Worm (Caenorhabditis elegans) whole organism, L1 larva: ENCODE data around the gene C15H11.11.

Source experiments
- C16A3.4 ChIP-seq: fragments of 150-350 bp; optimal IDR thresholded peaks from 2 replicates; lab custom pipeline; 2014; ENCODE audit warnings: missing biosample characterization, missing genetic modification characterization
- C34B4.2 ChIP-seq: sonication (generic microtip); optimal IDR thresholded peaks from 2 replicates; lab custom pipeline; 2017; ENCODE audit warnings: mild to moderate bottlenecking, missing genetic modification characterization, missing compliant biosample characterization
- Y116A8C.19 ChIP-seq: sonication (generic microtip); optimal IDR thresholded peaks from 2 replicates; lab custom pipeline; 2016; ENCODE audit warnings: missing compliant biosample characterization, missing genetic modification characterization, borderline replicate concordance
- aha-1 ChIP-seq: fragments of 150-350 bp; optimal IDR thresholded peaks from 2 replicates; lab custom pipeline; 2014; ENCODE audit warnings: missing biosample characterization, missing genetic modification characterization
- alr-1 ChIP-seq: fragments of 200-800 bp; sonication (Bioruptor generic); optimal IDR thresholded peaks from 2 replicates; lab custom pipeline; 2018; ENCODE audit warnings: borderline replicate concordance, mild to moderate bottlenecking, missing genetic modification characterization, missing compliant biosample characterization
- aly-2 ChIP-seq: fragments of 150-350 bp; optimal IDR thresholded peaks from 2 replicates; lab custom pipeline; 2014; ENCODE audit warnings: missing biosample characterization, missing genetic modification characterization
- ama-1 ChIP-seq: fragments of 150-350 bp; optimal IDR thresholded peaks from 2 replicates; lab custom pipeline; 2014
- ceh-82 ChIP-seq, 3 experiments: fragments of 150-350 bp in 1 of 3; sonication (generic microtip) in 2 of 3; optimal IDR thresholded peaks; 2 replicates each; lab custom pipeline; 2014 to 2017; ENCODE audit warnings: missing biosample characterization in 3 of 3, missing genetic modification characterization in 3 of 3
- ceh-90 ChIP-seq: sonication (generic microtip); optimal IDR thresholded peaks from 2 replicates; lab custom pipeline; 2016; ENCODE audit warnings: missing genetic modification characterization, missing compliant biosample characterization
- ces-1 ChIP-seq: fragments of 150-350 bp; optimal IDR thresholded peaks from 2 replicates; lab custom pipeline; 2014; ENCODE audit warnings: missing biosample characterization, missing genetic modification reagents, missing genetic modification characterization
- efl-1 ChIP-seq, 4 experiments: fragments of 150-350 bp; optimal IDR thresholded peaks in 3 of 4; peaks in 1 of 4; 1 replicate in 1 of 4; 2 replicates in 3 of 4; lab custom pipeline; 2014; ENCODE audit warnings: missing biosample characterization in 2 of 4, missing genetic modification characterization in 2 of 4, missing genetic modification reagents in 2 of 4
- efl-3 ChIP-seq: fragments of 200-800 bp; sonication (Bioruptor generic); optimal IDR thresholded peaks from 2 replicates; lab custom pipeline; 2018; ENCODE audit warnings: mild to moderate bottlenecking, missing genetic modification characterization, missing compliant biosample characterization
- egl-27 ChIP-seq, 2 experiments: fragments of 150-350 bp in 1 of 2; sonication (generic microtip); optimal IDR thresholded peaks; 3 replicates each; lab custom pipeline; 2017 to 2018; ENCODE audit warnings: missing biosample characterization in 2 of 2, missing genetic modification characterization in 2 of 2, missing genetic modification reagents in 2 of 2
- elt-3 ChIP-seq, 6 experiments: fragments of 150-350 bp in 1 of 6; sonication (generic microtip); optimal IDR thresholded peaks; 2 replicates each; lab custom pipeline; 2017 to 2018; ENCODE audit warnings: missing biosample characterization in 6 of 6, missing genetic modification characterization in 6 of 6, inconsistent platforms in 1 of 6
- ets-5 ChIP-seq: fragments of 200-800 bp; sonication (Bioruptor generic); IDR thresholded peaks from 2 replicates; pipeline ENCODE4 v1.3.6; 2022; ENCODE audit warnings: missing genetic modification characterization, missing compliant biosample characterization
- fos-1 ChIP-seq: fragments of 150-350 bp; optimal IDR thresholded peaks from 2 replicates; lab custom pipeline; 2014; ENCODE audit warnings: missing biosample characterization, missing genetic modification characterization
- grh-1 ChIP-seq: fragments of 200-800 bp; sonication (Bioruptor generic); IDR thresholded peaks from 2 replicates; pipeline ENCODE4 v1.3.6; 2022; ENCODE audit warnings: missing genetic modification reagents, missing genetic modification characterization, missing compliant biosample characterization
- hlh-17 ChIP-seq: fragments of 200-800 bp; sonication (Bioruptor generic); optimal IDR thresholded peaks from 2 replicates; lab custom pipeline; 2018; ENCODE audit warnings: missing genetic modification characterization, mild to moderate bottlenecking, missing compliant biosample characterization, moderate library complexity, borderline replicate concordance
- hlh-4 ChIP-seq: sonication (generic microtip); optimal IDR thresholded peaks from 2 replicates; lab custom pipeline; 2016; ENCODE audit warnings: mild to moderate bottlenecking, missing genetic modification characterization, missing compliant biosample characterization
- hpl-2 ChIP-seq: fragments of 150-350 bp; optimal IDR thresholded peaks from 2 replicates; lab custom pipeline; 2014; ENCODE audit warnings: missing biosample characterization, missing genetic modification reagents, missing genetic modification characterization
- irx-1 ChIP-seq: sonication (generic microtip); optimal IDR thresholded peaks from 2 replicates; lab custom pipeline; 2016; ENCODE audit warnings: missing genetic modification characterization, missing compliant biosample characterization
- isw-1 ChIP-seq: fragments of 200-800 bp; sonication (Bioruptor generic); IDR thresholded peaks from 2 replicates; pipeline ENCODE4 v1.3.6; 2022; ENCODE audit warnings: missing genetic modification characterization, missing compliant biosample characterization
- lin-14 ChIP-seq: fragments of 200-800 bp; sonication (Bioruptor generic); optimal IDR thresholded peaks from 2 replicates; lab custom pipeline; 2018; ENCODE audit warnings: mild to moderate bottlenecking, missing genetic modification characterization, moderate library complexity, missing compliant biosample characterization
- lin-39 ChIP-seq: fragments of 150-350 bp; optimal IDR thresholded peaks from 2 replicates; lab custom pipeline; 2014; ENCODE audit warnings: missing biosample characterization, missing genetic modification reagents, missing genetic modification characterization
- mab-9 ChIP-seq: fragments of 200-800 bp; sonication (Bioruptor generic); IDR thresholded peaks from 2 replicates; pipeline ENCODE4 v1.3.6; 2022; ENCODE audit warnings: missing genetic modification reagents, missing genetic modification characterization, missing compliant biosample characterization
- mef-2 ChIP-seq: fragments of 150-350 bp; optimal IDR thresholded peaks from 2 replicates; lab custom pipeline; 2014; ENCODE audit warnings: missing biosample characterization, missing genetic modification characterization
- nhr-11 ChIP-seq: fragments of 150-350 bp; optimal IDR thresholded peaks from 2 replicates; lab custom pipeline; 2014; ENCODE audit warnings: missing biosample characterization, missing genetic modification characterization
- nhr-12 ChIP-seq: sonication (generic microtip); optimal IDR thresholded peaks from 2 replicates; lab custom pipeline; 2017; ENCODE audit warnings: missing biosample characterization, missing genetic modification characterization
- nhr-19 ChIP-seq: fragments of 200-800 bp; sonication (Bioruptor generic); conservative IDR thresholded peaks from 2 replicates; pipeline ENCODE4 v1.3.6; 2022; ENCODE audit warnings: missing genetic modification characterization, missing compliant biosample characterization
- nhr-20 ChIP-seq: sonication (generic microtip); optimal IDR thresholded peaks from 2 replicates; lab custom pipeline; 2016; ENCODE audit warnings: mild to moderate bottlenecking, missing genetic modification characterization, missing compliant biosample characterization
- nhr-28 ChIP-seq: fragments of 150-350 bp; optimal IDR thresholded peaks from 2 replicates; lab custom pipeline; 2014; ENCODE audit warnings: missing biosample characterization, missing genetic modification characterization
- nhr-47 ChIP-seq: sonication (generic microtip); optimal IDR thresholded peaks from 2 replicates; lab custom pipeline; 2016; ENCODE audit warnings: mild to moderate bottlenecking, missing genetic modification characterization, moderate library complexity, missing compliant biosample characterization
- nhr-76 ChIP-seq: sonication (generic microtip); optimal IDR thresholded peaks from 2 replicates; lab custom pipeline; 2017; ENCODE audit warnings: missing biosample characterization, missing genetic modification characterization
- nhr-77 ChIP-seq: fragments of 150-350 bp; optimal IDR thresholded peaks from 2 replicates; lab custom pipeline; 2014; ENCODE audit warnings: missing biosample characterization, missing genetic modification characterization
- pag-3 ChIP-seq: sonication (generic microtip); optimal IDR thresholded peaks from 2 replicates; lab custom pipeline; 2017; ENCODE audit warnings: missing genetic modification characterization, mild to moderate bottlenecking, missing compliant biosample characterization, antibody characterized with exemption, borderline replicate concordance; ENCODE audit not compliant: insufficient read depth
- pax-3 ChIP-seq: fragments of 200-800 bp; sonication (Bioruptor generic); optimal IDR thresholded peaks from 2 replicates; lab custom pipeline; 2018; ENCODE audit warnings: mild to moderate bottlenecking, missing genetic modification characterization, moderate library complexity, missing compliant biosample characterization
- pqm-1 ChIP-seq: sonication (generic microtip); optimal IDR thresholded peaks from 3 replicates; lab custom pipeline; 2017; ENCODE audit warnings: missing biosample characterization, missing genetic modification characterization
- skn-1 ChIP-seq: fragments of 150-350 bp; optimal IDR thresholded peaks from 2 replicates; lab custom pipeline; 2014; ENCODE audit warnings: missing biosample characterization, missing genetic modification characterization
- snpc-4 ChIP-seq: fragments of 150-350 bp; optimal IDR thresholded peaks from 2 replicates; lab custom pipeline; 2014; ENCODE audit warnings: missing biosample characterization, missing genetic modification characterization
- sox-4 ChIP-seq: sonication (generic microtip); optimal IDR thresholded peaks from 2 replicates; lab custom pipeline; 2016; ENCODE audit warnings: missing genetic modification characterization, missing compliant biosample characterization
- sup-37 ChIP-seq: fragments of 200-800 bp; sonication (Bioruptor generic); optimal IDR thresholded peaks from 2 replicates; lab custom pipeline; 2018; ENCODE audit warnings: mild to moderate bottlenecking, missing genetic modification characterization, missing compliant biosample characterization
- swsn-7 ChIP-seq: sonication (generic microtip); optimal IDR thresholded peaks from 2 replicates; lab custom pipeline; 2016; ENCODE audit warnings: missing genetic modification characterization, missing compliant biosample characterization
- tbx-2 ChIP-seq: sonication (generic microtip); optimal IDR thresholded peaks from 2 replicates; lab custom pipeline; 2016; ENCODE audit warnings: missing genetic modification characterization, missing compliant biosample characterization
- tlp-1 ChIP-seq: fragments of 150-350 bp; optimal IDR thresholded peaks from 2 replicates; lab custom pipeline; 2014; ENCODE audit warnings: missing biosample characterization, missing genetic modification characterization
- unc-30 ChIP-seq: sonication (generic microtip); optimal IDR thresholded peaks from 2 replicates; lab custom pipeline; 2017; ENCODE audit warnings: missing biosample characterization, missing genetic modification characterization
- unc-62 ChIP-seq: fragments of 150-350 bp; optimal IDR thresholded peaks from 2 replicates; lab custom pipeline; 2014; ENCODE audit warnings: missing biosample characterization, missing genetic modification reagents, missing genetic modification characterization
- unc-86 ChIP-seq: sonication (generic microtip); optimal IDR thresholded peaks from 2 replicates; lab custom pipeline; 2016; ENCODE audit warnings: missing genetic modification characterization, missing compliant biosample characterization
- vab-15 ChIP-seq: sonication (generic microtip); optimal IDR thresholded peaks from 2 replicates; lab custom pipeline; 2017; ENCODE audit warnings: missing genotype, mild to moderate bottlenecking, missing genetic modification characterization, missing compliant biosample characterization
- xbp-1 ChIP-seq: sonication (generic microtip); optimal IDR thresholded peaks from 2 replicates; lab custom pipeline; 2016; ENCODE audit warnings: missing genetic modification characterization, missing compliant biosample characterization
- ztf-11 ChIP-seq, 2 experiments: sonication (generic microtip); optimal IDR thresholded peaks; 2 replicates each; lab custom pipeline; 2016 to 2017; ENCODE audit warnings: missing genetic modification characterization in 2 of 2, missing biosample characterization in 1 of 2, missing compliant biosample characterization in 1 of 2
- ztf-4 ChIP-seq: fragments of 150-350 bp; optimal IDR thresholded peaks from 2 replicates; lab custom pipeline; 2014; ENCODE audit warnings: missing biosample characterization, missing genetic modification characterization

C15H11.11 gene

DNA sequence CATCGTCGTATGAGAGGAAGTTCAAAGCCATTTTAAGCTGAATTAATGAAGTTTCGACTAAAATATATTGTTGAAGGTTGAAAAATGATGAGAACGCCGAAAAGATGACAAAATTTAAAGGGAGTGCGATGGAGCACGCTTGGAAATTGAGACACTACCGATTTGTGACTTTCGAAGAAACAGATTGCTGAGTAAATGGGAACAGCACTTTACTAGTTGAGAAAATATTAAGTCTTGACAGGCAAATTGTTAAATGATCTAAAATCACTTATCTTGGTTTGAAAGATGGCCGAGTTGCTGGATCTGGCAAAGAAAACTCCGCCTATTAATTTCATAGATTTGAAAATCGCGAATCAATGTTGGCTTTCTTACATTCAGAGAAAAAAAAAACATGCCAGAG lies 8.0 kb downstream of the C15H11.11 start, which contains the start of gene rpoa-12 (continued):
- peak; percentile 92 for TF ChIP-seq pax-3 (tag; lab: Kevin White, UChicago)

DNA sequence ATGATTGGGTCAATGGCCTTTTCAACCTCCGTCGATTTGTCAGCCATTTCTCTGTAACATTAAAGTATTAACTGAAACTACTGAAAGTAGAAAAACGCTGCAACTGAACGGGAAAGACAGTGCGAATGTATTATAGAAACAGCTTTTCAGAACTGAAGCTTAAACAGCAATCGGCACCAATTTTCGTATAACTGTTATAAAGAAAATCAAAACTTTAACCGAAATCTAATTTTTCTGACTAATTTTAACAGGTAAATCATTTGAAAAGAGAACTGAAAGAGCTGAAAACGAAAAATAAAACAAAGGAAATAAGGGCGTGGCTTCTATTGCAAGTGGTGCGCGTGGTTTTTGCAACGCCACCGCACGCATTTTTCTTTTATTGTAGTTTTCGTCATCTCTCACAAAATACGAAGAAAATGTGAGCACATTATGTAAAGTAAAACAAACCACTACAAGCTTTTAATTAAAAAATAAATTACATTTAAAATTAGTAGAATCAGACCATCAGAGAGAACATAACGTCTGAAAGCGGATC lies 9.7 kb downstream of the C15H11.11 start, which contains the start of gene rrsr-1:
Gene rrsr-1 (minus strand): TSS at position 51 of the 535 bp plus-strand sequence.
- TF ChIP-seq sup-37 (GFP tag; lab: Kevin White, UChicago) (no peak), isw-1 (GFP tag; lab: Robert Waterston, UW) (peak; percentile 3; the same call in 1 of the 2 replicates), snpc-4 (peak; percentile 57), ces-1 (no peak), C34B4.2 (no peak), hlh-17 (GFP tag; lab: Kevin White, UChicago) (no peak), Y116A8C.19 (tag; lab: Kevin White, UChicago) (no peak), vab-15 (no peak), ztf-4 (tag; lab: Kevin White, UChicago) (no peak), egl-27 (tag; optimal IDR thresholded peaks at IDR 0.05; lab: Kevin White, UChicago) (no peak), nhr-28 (tag; lab: Kevin White, UChicago) (no peak), alr-1 (no peak), aly-2 (no peak), mab-9 (no peak), swsn-7 (tag; lab: Kevin White, UChicago) (peak; percentile 64), mef-2 (tag; lab: Kevin White, UChicago) (no peak), nhr-77 (tag; lab: Kevin White, UChicago) (no peak), efl-1 (optimal IDR thresholded peaks at IDR 0.05; lab: Kevin White, UChicago) (peak; percentile 49 to 58), efl-1 (GFP tag; optimal IDR thresholded peaks at IDR 0.05 in 1 of 2; lab: Kevin White, UChicago) (peak; percentile 32 to 96), hlh-4 (no peak), nhr-11 (tag; lab: Kevin White, UChicago) (peak; percentile 2), hpl-2 (no peak), unc-86 (tag; lab: Kevin White, UChicago) (peak; percentile 19), xbp-1 (tag; lab: Kevin White, UChicago) (peak; percentile 49), nhr-12 (no peak), nhr-47 (tag; lab: Kevin White, UChicago) (peak; percentile 68), nhr-19 (peak; percentile 42), C16A3.4 (tag; lab: Kevin White, UChicago) (peak; percentile 23), lin-14 (no peak), tlp-1 (tag; lab: Kevin White, UChicago) (no peak), ceh-90 (tag; lab: Kevin White, UChicago) (no peak), nhr-76 (no peak), unc-30 (tag; lab: Kevin White, UChicago) (no peak), sox-4 (tag; lab: Kevin White, UChicago) (peak; percentile 15), lin-39 (tag; lab: Kevin White, UChicago) (peak; percentile 6), irx-1 (tag; lab: Kevin White, UChicago) (peak; percentile 29), pag-3 (tag; lab: Kevin White, UChicago) (no peak), nhr-20 (tag; lab: Kevin White, UChicago) (peak; percentile 47), ztf-11 (tag; optimal IDR thresholded peaks at IDR 0.05; lab: Kevin White, UChicago) (peak in 1 of 2 experiments; percentile 6), skn-1 (peak; percentile 74), ama-1 (lab: Kevin White, UChicago) (no peak), efl-3 (GFP tag; lab: Kevin White, UChicago) (no peak), ets-5 (no peak), ceh-82 (tag; optimal IDR thresholded peaks at IDR 0.05; lab: Kevin White, UChicago) (peak in 2 of 3 experiments; percentile 20 to 34), unc-62 (GFP tag; lab: Kevin White, UChicago) (no peak), pqm-1 (tag; lab: Kevin White, UChicago) (no peak), grh-1 (GFP tag; lab: Robert Waterston, UW) (no peak), tbx-2 (peak; percentile 42), fos-1 (tag; lab: Kevin White, UChicago) (no peak), elt-3 (tag; optimal IDR thresholded peaks at IDR 0.05; lab: Kevin White, UChicago) (no peak), aha-1 (no peak)
